Worm (Caenorhabditis elegans) whole organism, midembryonic: ENCODE results near the gene R01E6.2.

ENCODE experiments used
- med-1 ChIP-seq: sonication (generic microtip); optimal IDR thresholded peaks from 2 replicates; lab custom pipeline; 2017; ENCODE audit warnings: missing genetic modification characterization, mild to moderate bottlenecking, missing compliant biosample characterization, antibody characterized with exemption, missing genetic modification reagents; ENCODE audit not compliant: insufficient read depth
- tab-1 ChIP-seq: fragments of 200-800 bp; sonication (Bioruptor generic); IDR thresholded peaks from 2 replicates; pipeline ENCODE4 v1.3.6; 2022; ENCODE audit warnings: missing genetic modification characterization, missing compliant biosample characterization
- ztf-23 ChIP-seq: fragments of 200-800 bp; sonication (Bioruptor generic); IDR thresholded peaks from 2 replicates; pipeline ENCODE4 v1.3.6; 2022; ENCODE audit warnings: missing genetic modification reagents, missing genetic modification characterization, missing compliant biosample characterization
- ztf-29 ChIP-seq: fragments of 200-800 bp; sonication (Bioruptor generic); IDR thresholded peaks from 2 replicates; pipeline ENCODE4 v1.3.6; 2022; ENCODE audit warnings: missing genetic modification reagents, missing genetic modification characterization, missing compliant biosample characterization

DNA sequence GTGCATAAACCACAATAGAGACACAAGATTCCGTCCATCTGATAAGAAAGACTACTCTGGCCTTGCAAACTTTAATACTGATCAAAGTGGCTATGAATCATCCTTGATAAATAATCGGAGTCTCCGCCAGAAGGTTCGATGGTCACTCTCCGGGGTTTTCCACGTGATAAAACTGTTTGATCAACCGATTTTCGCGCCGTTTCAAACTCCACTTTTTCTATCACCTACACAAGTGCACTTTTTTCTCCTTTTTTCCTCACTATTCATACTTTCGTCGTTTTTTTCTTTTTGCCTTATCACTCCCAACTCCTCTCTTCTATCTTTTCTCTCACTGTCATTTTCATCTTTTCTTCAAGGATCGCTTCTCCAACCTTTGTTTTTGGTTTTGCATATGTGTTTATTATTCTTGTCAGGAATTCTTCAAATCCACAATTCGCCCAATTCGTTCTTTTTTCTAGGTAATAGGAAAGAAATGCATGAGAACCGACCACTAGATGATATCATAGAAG, 37.7 kb downstream of the R01E6.2 start, which contains the start of gene F18H3.4:
- TF ChIP-seq med-1 (GFP tag; lab: Kevin White, UChicago): no peak
- TF ChIP-seq tab-1 (GFP tag; lab: Robert Waterston, UW): no peak
- TF ChIP-seq ztf-23 (GFP tag; lab: Robert Waterston, UW): no peak
- TF ChIP-seq ztf-29 (GFP tag; lab: Robert Waterston, UW): no peak
